Worm (Caenorhabditis elegans) whole organism, late embryonic: ENCODE measurements around the gene acdh-12.

Experiments used
- ama-1 ChIP-seq: fragments of 150-350 bp; optimal IDR thresholded peaks from 2 replicates; lab custom pipeline; 2014
- nhr-11 ChIP-seq: fragments of 150-350 bp; optimal IDR thresholded peaks from 2 replicates; lab custom pipeline; 2014; ENCODE audit warnings: missing biosample characterization, missing genetic modification characterization
- unc-3 ChIP-seq, 2 experiments: fragments of 200-800 bp in 1 of 2; sonication (Bioruptor generic) in 1 of 2; sonication (generic microtip) in 1 of 2; conservative IDR thresholded peaks in 1 of 2; optimal IDR thresholded peaks in 1 of 2; 2 replicates each; pipeline versions ENCODE4 v1.3.6 to Lab custom; 2016 to 2022; ENCODE audit warnings: missing compliant biosample characterization in 2 of 2, missing genetic modification characterization in 2 of 2, missing genetic modification reagents in 1 of 2

ce11 chrII:7217047-7217446 is 21.6 kb upstream of the acdh-12 start, which contains the start of gene E04F6.10:
- TF ChIP-seq nhr-11 (tag; lab: Kevin White, UChicago) (no peak), unc-3 (GFP tag; conservative IDR thresholded peaks at IDR 0.05; lab: Robert Waterston, UW) (no peak), unc-3 (tag; optimal IDR thresholded peaks at IDR 0.05; lab: Kevin White, UChicago) (no peak), ama-1 (no peak)
